Worm (Caenorhabditis elegans) whole organism, midembryonic: ENCODE data around the gene enol-1.

Experiments used
- T22C8.4 ChIP-seq: fragments of 200-800 bp; sonication (Bioruptor generic); IDR thresholded peaks from 2 replicates; pipeline ENCODE4 v1.3.6; 2022; ENCODE audit warnings: missing genetic modification characterization, missing compliant biosample characterization
- cog-1 ChIP-seq: sonication (generic microtip); optimal IDR thresholded peaks from 2 replicates; lab custom pipeline; 2016; ENCODE audit warnings: missing genetic modification characterization, missing compliant biosample characterization
- flt-1 ChIP-seq: fragments of 200-800 bp; sonication (Bioruptor generic); IDR thresholded peaks from 2 replicates; pipeline ENCODE4 v1.3.6; 2022; ENCODE audit warnings: missing genetic modification characterization, missing compliant biosample characterization
- klf-2 ChIP-seq: fragments of 200-800 bp; sonication (Bioruptor generic); conservative IDR thresholded peaks from 2 replicates; pipeline ENCODE4 v1.3.6; 2022; ENCODE audit warnings: missing genetic modification reagents, missing genetic modification characterization, missing compliant biosample characterization
- ref-1 ChIP-seq: fragments of 200-800 bp; sonication (Bioruptor generic); conservative IDR thresholded peaks from 2 replicates; pipeline ENCODE4 v1.3.6; 2022; ENCODE audit warnings: missing genetic modification reagents, missing genetic modification characterization, missing compliant biosample characterization
- tab-1 ChIP-seq: fragments of 200-800 bp; sonication (Bioruptor generic); IDR thresholded peaks from 2 replicates; pipeline ENCODE4 v1.3.6; 2022; ENCODE audit warnings: missing genetic modification characterization, missing compliant biosample characterization
- ztf-23 ChIP-seq: fragments of 200-800 bp; sonication (Bioruptor generic); IDR thresholded peaks from 2 replicates; pipeline ENCODE4 v1.3.6; 2022; ENCODE audit warnings: missing genetic modification reagents, missing genetic modification characterization, missing compliant biosample characterization
- ztf-29 ChIP-seq: fragments of 200-800 bp; sonication (Bioruptor generic); IDR thresholded peaks from 2 replicates; pipeline ENCODE4 v1.3.6; 2022; ENCODE audit warnings: missing genetic modification reagents, missing genetic modification characterization, missing compliant biosample characterization

ce11 chrII:8922140-8922539 lies 8.7 kb upstream of the enol-1 start, which contains the start of gene B0457.6:
- TF ChIP-seq flt-1 (GFP tag; lab: Robert Waterston, UW) = no peak
- no peak for TF ChIP-seq tab-1
- no peak for TF ChIP-seq klf-2
- no peak for TF ChIP-seq ztf-23 (GFP tag; lab: Robert Waterston, UW)
- TF ChIP-seq T22C8.4 = no peak
- TF ChIP-seq ztf-29 = no peak
- no peak for TF ChIP-seq ref-1 (GFP tag; lab: Robert Waterston, UW)
- no peak for TF ChIP-seq cog-1
